Worm (Caenorhabditis elegans): ENCODE results near the gene txbp-3.

Gene txbp-3

ce11 chrIII:5018116-5018689 lies 29.1 kb downstream of the txbp-3 start, which contains the start of gene wip-1 (continued):
- TF ChIP-seq mel-28 (tag; optimal IDR thresholded peaks at IDR 0.05; ENCODE audit: borderline replicate concordance): peak; percentile 43
- peak; percentile 95 for TF ChIP-seq lir-1 (GFP tag; conservative IDR thresholded peaks at IDR 0.05)
- peak; percentile 73 for TF ChIP-seq ztf-3 (GFP tag; optimal IDR thresholded peaks at IDR 0.05)
- TF ChIP-seq lin-26 (GFP tag; IDR thresholded peaks at IDR 0.05): peak; percentile 89
- peak; percentile 92 for TF ChIP-seq ztf-28 (GFP tag; IDR thresholded peaks at IDR 0.05)
- peak; percentile 86 for TF ChIP-seq xnd-1 (tag; optimal IDR thresholded peaks at IDR 0.05)
- TF ChIP-seq efl-1 (GFP tag; optimal IDR thresholded peaks at IDR 0.05): peak; percentile 79
- peak; percentile 98 for TF ChIP-seq Y95B8A.8 (GFP tag; IDR thresholded peaks at IDR 0.05)
- TF ChIP-seq cebp-2 (GFP tag; IDR thresholded peaks at IDR 0.05): peak; percentile 81; the same call in 1 of the 2 replicates
- TF ChIP-seq nfya-2 (GFP tag; IDR thresholded peaks at IDR 0.05): no peak
- TF ChIP-seq pbrm-1 (GFP tag; IDR thresholded peaks at IDR 0.05): peak; percentile 99
- peak; percentile 91 for TF ChIP-seq B0019.2 (GFP tag; conservative IDR thresholded peaks at IDR 0.05)
- TF ChIP-seq ceh-100 (GFP tag; IDR thresholded peaks at IDR 0.05): peak; percentile 89
- TF ChIP-seq hsf-1 (GFP tag; IDR thresholded peaks at IDR 0.05): peak; percentile 90
- TF ChIP-seq nhr-90 (tag; optimal IDR thresholded peaks at IDR 0.05): peak; percentile 92
- peak; percentile 96 for TF ChIP-seq snpc-1.3 (tag; optimal IDR thresholded peaks at IDR 0.05; ENCODE audit: insufficient read depth)
- 0 out of 2 replicates have a peak, but pooled peaks have one; percentile 81 for TF ChIP-seq bed-1 (GFP tag; IDR thresholded peaks at IDR 0.05)
- peak; percentile 96 for TF ChIP-seq egl-44 (GFP tag; IDR thresholded peaks at IDR 0.05)
- peak; percentile 17 for TF ChIP-seq unc-62 (GFP tag; optimal IDR thresholded peaks at IDR 0.05)
- peak; percentile 80 for TF ChIP-seq snpc-4 (GFP tag; optimal IDR thresholded peaks at IDR 0.05)
- peak; percentile 86 to 93 (median 90) for TF ChIP-seq snpc-4 (tag; optimal IDR thresholded peaks at IDR 0.05)
- peak; percentile 88 for TF ChIP-seq T07F8.4 (tag; optimal IDR thresholded peaks at IDR 0.05)
- TF ChIP-seq madf-3 (GFP tag; IDR thresholded peaks at IDR 0.05): peak; percentile 96
- TF ChIP-seq Y79H2A.3 (GFP tag; conservative IDR thresholded peaks at IDR 0.05): peak; percentile 83
- peak; percentile 99 for TF ChIP-seq ceh-27 (GFP tag; optimal IDR thresholded peaks at IDR 0.05)
- TF ChIP-seq F52B5.7 (tag; optimal IDR thresholded peaks at IDR 0.05): peak; percentile 67
- peak; percentile 89 for TF ChIP-seq madf-8 (GFP tag; conservative IDR thresholded peaks at IDR 0.05)
- TF ChIP-seq attf-5 (GFP tag; optimal IDR thresholded peaks at IDR 0.05): peak; percentile 100
- peak; percentile 93 for TF ChIP-seq ceh-91 (GFP tag; IDR thresholded peaks at IDR 0.05)
- no peak for TF ChIP-seq hlh-12 (tag; optimal IDR thresholded peaks at IDR 0.05)
- TF ChIP-seq mxl-1 (tag; optimal IDR thresholded peaks at IDR 0.05): peak; percentile 37
- peak; percentile 84 for TF ChIP-seq him-1 (tag; optimal IDR thresholded peaks at IDR 0.05)

- no peak for TF ChIP-seq pbrm-1 (GFP tag; IDR thresholded peaks at IDR 0.05)
- no peak for TF ChIP-seq dpff-1 (tag; optimal IDR thresholded peaks at IDR 0.05)
- 0 out of 2 replicates have a peak, but pooled peaks have one; percentile 16 for TF ChIP-seq madf-3 (GFP tag; IDR thresholded peaks at IDR 0.05)
Observed at ce11 chrIII:5017550-5017949, 29.7 kb downstream of the txbp-3 start, which contains the start of gene larp-1. larp-1 (minus strand) TSS chrIII:5017650.

- TF ChIP-seq F23B12.7 (tag; optimal IDR thresholded peaks at IDR 0.05; ENCODE audit: insufficient read depth) (peak; percentile 78), ceh-27 (GFP tag; optimal IDR thresholded peaks at IDR 0.05) (peak; percentile 78), snpc-3.4 (tag; optimal IDR thresholded peaks at IDR 0.05) (no peak), nhr-120 (GFP tag; IDR thresholded peaks at IDR 0.05) (no peak), nhr-80 (tag; optimal IDR thresholded peaks at IDR 0.05) (peak; percentile 84), F22D6.2 (tag; optimal IDR thresholded peaks at IDR 0.05) (no peak), Y53F4B.3 (GFP tag; IDR thresholded peaks at IDR 0.05) (no peak), Y67H2A.10 (GFP tag; conservative IDR thresholded peaks at IDR 0.05) (0 out of 2 replicates have a peak, but pooled peaks have one; percentile 30), repo-1 (tag; optimal IDR thresholded peaks at IDR 0.05) (peak; percentile 0), ZK185.1 (tag; optimal IDR thresholded peaks at IDR 0.05; ENCODE audit: poor library complexity, severe bottlenecking) (peak; percentile 86), akir-1 (GFP tag; optimal IDR thresholded peaks at IDR 0.05) (no peak), ztf-6 (GFP tag; IDR thresholded peaks at IDR 0.05) (no peak), hmg-20 (GFP tag; IDR thresholded peaks at IDR 0.05) (no peak), nhr-90 (tag; optimal IDR thresholded peaks at IDR 0.05) (peak; percentile 19), tbx-9 (tag; optimal IDR thresholded peaks at IDR 0.05; ENCODE audit: borderline replicate concordance) (no peak), bed-1 (GFP tag; IDR thresholded peaks at IDR 0.05) (no peak)
Observed at ce11 chrIII:5013915-5014346, 33.3 kb downstream of the txbp-3 start.

Data from whole organism, young adult.